Worm (Caenorhabditis elegans): ENCODE measurements around the gene lap-2.

The lap-2 gene

DNA sequence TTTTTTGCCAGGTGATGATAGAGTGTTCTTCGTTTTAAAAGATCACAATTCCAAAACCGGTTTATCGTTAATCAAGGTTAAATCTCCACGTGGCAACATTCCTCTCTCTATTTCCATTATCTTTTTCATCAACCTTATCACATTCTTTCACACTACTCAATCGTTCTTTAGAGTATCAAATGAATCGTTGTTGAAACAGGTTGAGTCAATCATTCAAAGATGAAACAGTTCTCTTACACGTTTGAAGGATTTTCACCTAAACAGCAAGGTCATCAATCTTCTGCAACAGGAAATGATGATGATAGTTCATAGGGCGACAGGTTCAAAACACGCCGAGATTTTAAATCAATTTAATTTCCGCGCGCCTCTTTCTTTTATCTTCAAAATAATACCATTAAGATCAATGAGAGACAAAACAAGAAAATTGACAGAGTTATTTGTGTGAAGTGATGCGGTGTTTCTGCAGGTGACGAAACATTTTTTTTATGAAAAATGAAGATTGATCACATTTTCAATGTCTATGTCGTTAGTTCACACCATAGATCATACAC lies 37.8 kb downstream of the lap-2 start (continued):
- TF ChIP-seq Y55F3AM.14 (GFP tag; optimal IDR thresholded peaks at IDR 0.05) (peak; percentile 72), nhr-12 (tag; optimal IDR thresholded peaks at IDR 0.05) (no peak), gmeb-1 (tag; optimal IDR thresholded peaks at IDR 0.05) (peak; percentile 49), fos-1 (tag; optimal IDR thresholded peaks at IDR 0.05) (peak; percentile 74), nhr-23 (tag; optimal IDR thresholded peaks at IDR 0.05) (peak; percentile 8), egl-27 (tag; optimal IDR thresholded peaks at IDR 0.05) (peak; percentile 92), elt-1 (tag; optimal IDR thresholded peaks at IDR 0.05) (no peak), nhr-6 (tag; optimal IDR thresholded peaks at IDR 0.05) (no peak), ztf-1 (GFP tag; conservative IDR thresholded peaks at IDR 0.05) (no peak), nhr-10 (tag; optimal IDR thresholded peaks at IDR 0.05) (peak; percentile 38), lin-11 (tag; optimal IDR thresholded peaks at IDR 0.05) (no peak), skn-1 (tag; optimal IDR thresholded peaks at IDR 0.05) (no peak), ztf-4 (tag; optimal IDR thresholded peaks at IDR 0.05) (peak; percentile 62), crh-2 (tag; optimal IDR thresholded peaks at IDR 0.05) (peak; percentile 99), ztf-11 (tag; optimal IDR thresholded peaks at IDR 0.05) (no peak), elt-3 (tag; optimal IDR thresholded peaks at IDR 0.05) (no peak), nhr-237 (tag; optimal IDR thresholded peaks at IDR 0.05) (no peak)

DNA sequence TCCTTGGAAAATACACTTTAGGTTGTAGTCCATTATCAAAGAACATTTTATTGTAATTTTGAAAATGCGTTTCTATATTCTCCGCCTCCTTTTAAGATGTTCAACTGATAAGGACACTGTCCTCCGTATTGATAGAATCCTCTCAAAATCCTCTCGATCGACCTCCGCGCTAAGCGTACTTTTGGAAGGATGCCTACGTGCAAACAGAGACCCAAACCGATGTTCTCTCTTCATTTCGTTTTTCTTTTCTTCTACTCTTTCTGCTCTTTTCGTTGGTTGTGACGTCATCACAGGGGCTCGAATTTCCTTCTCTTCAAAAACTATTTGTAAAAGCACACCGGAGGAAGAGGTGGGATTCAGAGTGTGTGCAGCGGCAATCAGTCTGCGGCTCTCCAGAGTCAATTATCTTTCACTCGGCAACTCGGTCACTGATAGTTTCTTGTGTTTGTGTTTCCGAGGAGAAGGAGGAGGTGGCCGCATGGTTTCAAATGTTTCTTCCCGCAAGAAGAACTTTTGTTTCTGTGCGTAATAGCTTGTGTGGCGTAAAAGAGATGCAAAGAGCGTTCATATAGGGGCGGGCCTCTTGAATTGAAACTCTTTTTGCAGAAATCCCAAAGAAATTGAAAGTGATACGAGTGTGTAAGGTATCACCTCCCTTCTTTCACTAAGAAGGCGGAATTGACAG lies 39.1 kb downstream of the lap-2 start, which contains the start of gene C34B4.2:
TSS of gene C34B4.2 (plus strand) at position 614 of the 685 bp plus-strand sequence.
- peak in 1 of 2 experiments; percentile 65 for TF ChIP-seq lsy-2 (tag; optimal IDR thresholded peaks at IDR 0.05)
- TF ChIP-seq elt-1 (tag; optimal IDR thresholded peaks at IDR 0.05) = no peak
- peak in 1 of 2 experiments; percentile 20 for TF ChIP-seq mdl-1 (tag; optimal IDR thresholded peaks at IDR 0.05)
- peak; percentile 55 for TF ChIP-seq fos-1 (tag; optimal IDR thresholded peaks at IDR 0.05)
- peak; percentile 13 for TF ChIP-seq unc-62 (GFP tag; optimal IDR thresholded peaks at IDR 0.05)
- no peak for TF ChIP-seq ceh-16 (tag; optimal IDR thresholded peaks at IDR 0.05)
- TF ChIP-seq nhr-25 (tag; optimal IDR thresholded peaks at IDR 0.05) = peak; percentile 45
- TF ChIP-seq ztf-1 (GFP tag; conservative IDR thresholded peaks at IDR 0.05) = no peak
- TF ChIP-seq C34F6.9 (tag; optimal IDR thresholded peaks at IDR 0.05) = peak; percentile 78
- TF ChIP-seq lin-13 (GFP tag; optimal IDR thresholded peaks at IDR 0.05) = peak; percentile 44
- TF ChIP-seq lin-11 (tag; optimal IDR thresholded peaks at IDR 0.05) = peak; percentile 42
- TF ChIP-seq zag-1 (tag; optimal IDR thresholded peaks at IDR 0.05) = peak; percentile 54
- peak; percentile 76 for TF ChIP-seq sem-4 (tag; optimal IDR thresholded peaks at IDR 0.05)
- TF ChIP-seq snpc-4 (tag; optimal IDR thresholded peaks at IDR 0.05) = no peak
- peak; percentile 77 for TF ChIP-seq Y55F3AM.14 (GFP tag; optimal IDR thresholded peaks at IDR 0.05)
- TF ChIP-seq sma-3 (GFP tag; optimal IDR thresholded peaks at IDR 0.05) = peak; percentile 7
- TF ChIP-seq ztf-4 (tag; optimal IDR thresholded peaks at IDR 0.05) = peak; percentile 58
- peak; percentile 16 for TF ChIP-seq unc-39 (tag; optimal IDR thresholded peaks at IDR 0.05)
- TF ChIP-seq gmeb-1 (tag; optimal IDR thresholded peaks at IDR 0.05) = no peak
- peak; percentile 93 for TF ChIP-seq nhr-129 (tag; optimal IDR thresholded peaks at IDR 0.05)
- TF ChIP-seq nhr-21 (tag; optimal IDR thresholded peaks at IDR 0.05) = peak; percentile 13
- peak; percentile 82 for TF ChIP-seq sma-9 (GFP tag; optimal IDR thresholded peaks at IDR 0.05)
- no peak for TF ChIP-seq sma-9 (tag; optimal IDR thresholded peaks at IDR 0.05)
- TF ChIP-seq unc-55 (GFP tag; optimal IDR thresholded peaks at IDR 0.05) = peak; percentile 35
- TF ChIP-seq crh-2 (tag; optimal IDR thresholded peaks at IDR 0.05) = peak; percentile 82
- peak; percentile 54 for TF ChIP-seq blmp-1 (tag; optimal IDR thresholded peaks at IDR 0.05; ENCODE audit: insufficient read depth)
- TF ChIP-seq mab-5 (tag; optimal IDR thresholded peaks at IDR 0.05) = peak; percentile 59
- peak; percentile 96 for TF ChIP-seq F13H6.1 (tag; optimal IDR thresholded peaks at IDR 0.05)
- TF ChIP-seq ama-1 (optimal IDR thresholded peaks at IDR 0.05) = peak; percentile 36
- peak; percentile 1 for TF ChIP-seq egl-27 (tag; optimal IDR thresholded peaks at IDR 0.05)
- no peak for TF ChIP-seq peb-1 (tag; optimal IDR thresholded peaks at IDR 0.05)

Data from whole organism, L2 larva.